Fruit fly (Drosophila melanogaster): Measurements from ENCODE around the gene Tim9a.

Tim9a gene

DNA sequence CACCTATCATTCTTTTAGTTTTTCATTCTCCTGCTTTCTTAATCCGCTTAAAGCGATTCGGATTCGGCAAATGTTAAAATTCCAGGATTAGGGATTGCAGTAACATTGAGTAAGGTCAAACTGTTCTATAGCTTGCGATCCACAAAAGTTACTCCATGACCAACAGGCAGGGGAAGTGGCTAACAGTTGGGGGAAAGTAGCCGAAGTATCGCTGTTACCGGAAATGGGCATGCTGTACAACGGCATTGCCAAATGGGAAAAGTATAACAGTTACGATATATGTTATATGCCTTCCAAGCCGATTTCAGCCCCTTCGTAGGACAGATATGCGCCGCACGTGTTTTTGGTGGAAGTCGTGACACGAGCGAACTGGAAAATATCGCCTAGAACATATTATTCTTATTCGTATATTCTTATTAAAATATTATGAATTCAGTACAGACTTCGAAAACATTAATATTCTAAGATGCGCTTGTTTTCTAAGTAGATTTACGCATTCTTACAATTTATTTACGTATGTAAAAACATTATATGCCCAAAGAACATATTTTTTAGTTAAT lies 26.7 kb upstream of the Tim9a start:
- 0 out of 3 replicates have a peak, but pooled peaks have one; percentile 45 for TF ChIP-seq CG4496 (GFP tag; IDR thresholded peaks at IDR 0.05)
- no peak for TF ChIP-seq CG9948 (tag; optimal IDR thresholded peaks at IDR 0.05)

DNA sequence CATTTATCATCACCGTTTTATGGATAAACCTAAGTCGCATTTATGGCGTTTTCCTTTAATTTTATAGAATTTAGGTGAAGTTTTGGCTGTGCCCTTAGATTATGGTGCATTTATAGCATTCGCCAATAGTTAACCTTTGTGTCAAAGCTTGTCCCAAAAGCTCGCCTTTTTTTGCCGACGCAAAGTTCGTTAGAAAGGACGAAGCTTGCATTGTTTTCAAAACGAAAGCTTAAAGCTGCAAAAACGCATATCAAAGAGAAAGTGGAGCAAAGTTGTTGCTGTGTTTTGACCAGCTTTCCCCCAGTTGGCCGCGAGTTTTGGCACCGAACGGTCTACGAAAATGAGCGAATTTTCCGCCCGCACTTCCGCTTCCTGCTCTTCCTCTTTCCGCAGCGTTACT lies 26.1 kb upstream of the Tim9a start, which contains the start of gene Syt12:
TSS of gene Syt12 (plus strand) at position 301 of the 400 bp plus-strand sequence.
- TF ChIP-seq CG12605 (GFP tag; IDR thresholded peaks at IDR 0.05): no peak
- no peak for TF ChIP-seq gl (tag; optimal IDR thresholded peaks at IDR 0.05)
- no peak for TF ChIP-seq Snoo (tag; optimal IDR thresholded peaks at IDR 0.05)
- TF ChIP-seq fd96Ca (GFP tag; IDR thresholded peaks at IDR 0.05): no peak

DNA sequence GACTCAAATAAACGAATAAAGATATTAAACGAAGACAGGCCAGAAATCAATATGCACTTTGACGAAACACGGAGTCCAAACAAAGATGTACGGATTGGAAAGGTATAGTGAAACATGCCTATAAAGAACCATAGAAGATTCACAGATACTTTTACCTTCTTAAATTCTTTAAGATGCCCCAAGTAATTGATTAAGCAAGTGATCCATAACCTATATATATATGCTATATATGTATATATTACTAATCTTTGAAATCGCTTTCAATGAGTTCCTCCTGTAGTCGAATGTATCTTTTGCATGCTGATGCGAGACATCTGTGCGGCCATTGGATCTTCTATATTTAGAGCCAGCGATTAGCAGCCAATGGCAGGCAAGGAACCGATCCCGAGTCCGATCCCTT lies 16.9 kb upstream of the Tim9a start, which contains the start of gene dmrt11E:
TSS of gene dmrt11E (plus strand) at position 43 of the 400 bp plus-strand sequence.
- TF ChIP-seq CG12605 (GFP tag; IDR thresholded peaks at IDR 0.05) (no peak), Pif1B (GFP tag; optimal IDR thresholded peaks at IDR 0.05) (no peak), CG8159 (tag; optimal IDR thresholded peaks at IDR 0.05) (peak; percentile 60), EcR (GFP tag; optimal IDR thresholded peaks at IDR 0.05) (no peak), CG32121 (GFP tag; IDR thresholded peaks at IDR 0.05) (peak; percentile 27; the same call in 1 of the 2 replicates), CG13204 (GFP tag; optimal IDR thresholded peaks at IDR 0.05) (no peak), Snoo (tag; optimal IDR thresholded peaks at IDR 0.05) (no peak), Ets98B (GFP tag; IDR thresholded peaks at IDR 0.05) (peak; percentile 34; the same call in 1 of the 2 replicates), CG10348 (GFP tag; IDR thresholded peaks at IDR 0.05) (no peak), fd96Ca (GFP tag; IDR thresholded peaks at IDR 0.05) (no peak), CG15710 (tag; optimal IDR thresholded peaks at IDR 0.05) (peak; percentile 59), CG4496 (GFP tag; IDR thresholded peaks at IDR 0.05) (peak; percentile 64; the same call in 2 of the 3 replicates), CG14655 (GFP tag; optimal IDR thresholded peaks at IDR 0.05) (peak; percentile 58), CG17806 (tag; optimal IDR thresholded peaks at IDR 0.05) (peak; percentile 56), CG9948 (tag; optimal IDR thresholded peaks at IDR 0.05) (peak; percentile 46), CG34367 (tag; optimal IDR thresholded peaks at IDR 0.05) (peak; percentile 42), Pif1A (GFP tag; optimal IDR thresholded peaks at IDR 0.05) (no peak), CG8301 (tag; optimal IDR thresholded peaks at IDR 0.05) (peak; percentile 40), gl (tag; optimal IDR thresholded peaks at IDR 0.05) (peak; percentile 16), D1 (tag; optimal IDR thresholded peaks at IDR 0.05) (no peak), rn (GFP tag; IDR thresholded peaks at IDR 0.05) (no peak)

DNA sequence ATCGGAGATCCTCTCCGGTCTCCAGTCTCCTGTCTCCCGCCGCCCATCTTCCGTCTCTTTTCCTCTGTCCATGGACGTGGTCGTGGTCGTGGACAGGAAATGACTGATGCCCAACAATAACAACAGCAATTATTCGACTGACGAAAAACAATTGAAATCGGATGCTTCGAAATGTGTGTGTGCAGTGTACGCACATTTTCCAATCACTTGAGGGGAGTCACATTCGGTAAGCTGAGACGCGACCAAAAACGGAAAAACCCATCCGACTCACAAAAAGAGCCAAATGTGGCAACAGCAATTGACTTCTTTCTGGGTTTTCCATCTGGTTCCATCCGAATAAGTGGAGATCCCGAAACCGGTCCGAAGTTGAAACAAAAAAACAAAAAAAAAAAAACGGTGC lies 15.6 kb upstream of the Tim9a start:
- TF ChIP-seq fd96Ca (GFP tag; IDR thresholded peaks at IDR 0.05) (no peak), EcR (GFP tag; optimal IDR thresholded peaks at IDR 0.05) (no peak), CG13204 (GFP tag; optimal IDR thresholded peaks at IDR 0.05) (no peak), CG4496 (GFP tag; IDR thresholded peaks at IDR 0.05) (no peak), CG15710 (tag; optimal IDR thresholded peaks at IDR 0.05) (no peak), CG12605 (GFP tag; IDR thresholded peaks at IDR 0.05) (no peak), Pif1B (GFP tag; optimal IDR thresholded peaks at IDR 0.05) (no peak), rn (GFP tag; IDR thresholded peaks at IDR 0.05) (no peak), CG8301 (tag; optimal IDR thresholded peaks at IDR 0.05) (no peak), D1 (tag; optimal IDR thresholded peaks at IDR 0.05) (no peak), Pif1A (GFP tag; optimal IDR thresholded peaks at IDR 0.05) (no peak), CG17806 (tag; optimal IDR thresholded peaks at IDR 0.05) (no peak), CG34367 (tag; optimal IDR thresholded peaks at IDR 0.05) (no peak), CG9948 (tag; optimal IDR thresholded peaks at IDR 0.05) (no peak)

DNA sequence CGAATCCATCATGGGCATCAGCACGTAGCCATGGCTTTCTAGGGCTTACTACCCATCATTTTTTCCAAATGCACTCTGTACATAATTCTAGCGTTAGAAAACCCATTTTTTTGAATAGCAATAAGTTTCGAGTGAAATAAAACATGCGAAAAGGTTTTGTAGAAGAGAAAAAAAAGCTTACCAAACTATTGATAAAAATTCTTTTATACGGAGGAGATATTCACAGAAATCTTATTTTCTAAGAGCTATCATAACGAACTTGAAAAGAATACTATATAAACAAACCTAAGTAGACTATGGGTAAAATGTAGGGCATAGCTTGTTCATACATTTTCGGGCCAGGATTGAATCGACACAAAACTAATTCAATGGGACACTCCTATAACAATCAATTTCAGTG lies 14.7 kb upstream of the Tim9a start, which contains the start of gene CG1640:
TSS of gene CG1640 (plus strand) at position 301 of the 400 bp plus-strand sequence.
- no peak for TF ChIP-seq rn (GFP tag; IDR thresholded peaks at IDR 0.05)
- TF ChIP-seq CG14655 (GFP tag; optimal IDR thresholded peaks at IDR 0.05): no peak
- no peak for TF ChIP-seq CG8159 (tag; optimal IDR thresholded peaks at IDR 0.05)
- no peak for TF ChIP-seq Snoo (tag; optimal IDR thresholded peaks at IDR 0.05)
- TF ChIP-seq CG8301 (tag; optimal IDR thresholded peaks at IDR 0.05): no peak
- no peak for TF ChIP-seq CG12605 (GFP tag; IDR thresholded peaks at IDR 0.05)
- TF ChIP-seq CG15710 (tag; optimal IDR thresholded peaks at IDR 0.05): no peak
- no peak for TF ChIP-seq CG17806 (tag; optimal IDR thresholded peaks at IDR 0.05)
- no peak for TF ChIP-seq CG10348 (GFP tag; IDR thresholded peaks at IDR 0.05)
- no peak for TF ChIP-seq fd96Ca (GFP tag; IDR thresholded peaks at IDR 0.05)
- no peak for TF ChIP-seq Pif1B (GFP tag; optimal IDR thresholded peaks at IDR 0.05)
- TF ChIP-seq Pif1A (GFP tag; optimal IDR thresholded peaks at IDR 0.05): no peak
- TF ChIP-seq D1 (tag; optimal IDR thresholded peaks at IDR 0.05): no peak

DNA sequence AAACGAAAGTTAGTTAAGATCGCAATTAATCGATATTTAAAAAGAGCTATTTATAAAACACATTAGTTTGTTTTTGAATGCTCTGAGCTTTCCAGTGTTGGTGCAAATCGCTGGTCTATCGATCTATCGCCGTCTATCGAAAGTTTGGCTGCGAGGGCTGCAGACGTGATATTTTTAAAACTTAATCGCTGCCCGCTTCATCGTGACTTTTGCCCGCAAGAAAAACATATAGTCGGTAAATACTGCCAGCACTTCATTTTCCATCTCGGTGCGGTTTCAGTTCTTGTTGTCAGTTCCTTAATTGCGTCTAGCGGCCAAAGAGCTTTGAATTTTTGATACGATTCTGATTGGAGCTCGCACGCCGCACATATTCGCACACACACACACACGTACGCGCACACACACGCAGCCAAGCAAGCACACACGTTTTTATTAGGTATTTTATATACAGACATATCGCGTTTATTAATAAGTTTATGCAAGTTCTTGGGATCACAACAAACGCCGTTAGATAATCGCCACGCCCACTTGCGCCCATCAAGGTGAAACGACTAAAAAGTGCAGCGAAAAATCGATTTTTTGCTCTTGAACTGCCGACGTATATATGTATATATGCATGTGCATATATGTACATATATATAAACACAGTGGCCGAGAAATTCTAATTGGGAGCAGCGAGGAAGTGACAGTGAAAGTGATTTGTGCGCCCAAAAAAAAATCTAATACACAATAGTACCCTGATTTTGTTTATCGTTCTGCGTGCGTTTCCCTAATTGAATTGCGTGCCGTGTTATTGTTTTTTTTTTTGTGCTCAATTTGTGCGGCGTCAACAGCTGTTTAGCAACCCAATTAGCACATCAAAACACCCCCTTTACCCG lies 13.9 kb upstream of the Tim9a start:
- TF ChIP-seq EcR (GFP tag; optimal IDR thresholded peaks at IDR 0.05): no peak
- TF ChIP-seq CG8301 (tag; optimal IDR thresholded peaks at IDR 0.05): no peak
- TF ChIP-seq CG12605 (GFP tag; IDR thresholded peaks at IDR 0.05): no peak
- no peak for TF ChIP-seq gl (tag; optimal IDR thresholded peaks at IDR 0.05)
- TF ChIP-seq Ets98B (GFP tag; IDR thresholded peaks at IDR 0.05): peak; percentile 17; the same call in 1 of the 2 replicates
- TF ChIP-seq CG4496 (GFP tag; IDR thresholded peaks at IDR 0.05): peak; percentile 54; the same call in 2 of the 3 replicates
- no peak for TF ChIP-seq CG13204 (GFP tag; optimal IDR thresholded peaks at IDR 0.05)
- TF ChIP-seq fd96Ca (GFP tag; IDR thresholded peaks at IDR 0.05): no peak
- peak; percentile 28; the same call in 1 of the 2 replicates for TF ChIP-seq CG32121 (GFP tag; IDR thresholded peaks at IDR 0.05)
- TF ChIP-seq rn (GFP tag; IDR thresholded peaks at IDR 0.05): no peak

Measured in whole organism, pupa.